Fruit fly (Drosophila melanogaster) whole organism, embryonic: ENCODE results near the gene RpS9.

Experiments used
- Atf3 ChIP-seq: fragments of 200-800 bp; sonication (Bioruptor generic); optimal IDR thresholded peaks from 3 replicates; lab custom pipeline; 2016; ENCODE audit warnings: missing biosample characterization, missing genetic modification characterization
- CG10267 ChIP-seq: fragments of 200-800 bp; sonication (Bioruptor generic); optimal IDR thresholded peaks from 2 replicates; lab custom pipeline; 2018; ENCODE audit warnings: missing biosample characterization, mild to moderate bottlenecking, missing genetic modification characterization, moderate library complexity
- CG10543 ChIP-seq: fragments of 200-800 bp; sonication (Bioruptor generic); optimal IDR thresholded peaks from 3 replicates; lab custom pipeline; 2017; ENCODE audit warnings: missing biosample characterization, mild to moderate bottlenecking, missing genetic modification characterization, moderate library complexity
- CG11456 ChIP-seq: fragments of 200-800 bp; sonication (Bioruptor generic); IDR thresholded peaks from 3 replicates; pipeline ENCODE4 v1.3.6; 2022; ENCODE audit warnings: missing biosample characterization, missing genetic modification characterization
- CG11695 ChIP-seq: fragments of 200-800 bp; sonication (Bioruptor generic); IDR thresholded peaks from 3 replicates; pipeline ENCODE4 v1.3.6; 2022; ENCODE audit warnings: missing biosample characterization, missing genetic modification characterization
- CG11696 ChIP-seq: fragments of 200-800 bp; sonication (Bioruptor generic); IDR thresholded peaks from 2 replicates; pipeline ENCODE4 v1.3.6; 2022; ENCODE audit warnings: missing biosample characterization, missing genetic modification characterization
- CG12104 ChIP-seq: fragments of 200-800 bp; sonication (Bioruptor generic); optimal IDR thresholded peaks from 3 replicates; lab custom pipeline; 2016; ENCODE audit warnings: missing biosample characterization, missing genetic modification characterization
- CG12769 ChIP-seq: fragments of 200-800 bp; sonication (Bioruptor generic); optimal IDR thresholded peaks from 2 replicates; lab custom pipeline; 2019; ENCODE audit warnings: missing biosample characterization, mild to moderate bottlenecking, missing genetic modification characterization, moderate library complexity
- CG14860 ChIP-seq: fragments of 200-800 bp; sonication (Bioruptor generic); IDR thresholded peaks from 3 replicates; pipeline ENCODE4 v1.3.6; 2022; ENCODE audit warnings: missing biosample characterization, missing genetic modification characterization; ENCODE audit not compliant: partially characterized antibody
- CG16779 ChIP-seq: fragments of 200-800 bp; sonication (Bioruptor generic); IDR thresholded peaks from 2 replicates; pipeline ENCODE4 v1.3.6; 2022; ENCODE audit warnings: missing biosample characterization, missing genetic modification characterization
- CG16813 ChIP-seq: fragments of 200-800 bp; sonication (Bioruptor generic); IDR thresholded peaks from 3 replicates; pipeline ENCODE4 v1.3.6; 2022; ENCODE audit warnings: missing biosample characterization, missing genetic modification characterization; ENCODE audit not compliant: partially characterized antibody
- CG18262 ChIP-seq: fragments of 200-800 bp; optimal IDR thresholded peaks from 3 replicates; lab custom pipeline; 2019; ENCODE audit warnings: missing biosample characterization, mild to moderate bottlenecking, missing genetic modification characterization, moderate library complexity
- CG2875 ChIP-seq: fragments of 200-800 bp; sonication (Bioruptor generic); optimal IDR thresholded peaks from 2 replicates; lab custom pipeline; 2017; ENCODE audit warnings: missing biosample characterization, mild to moderate bottlenecking, missing genetic modification characterization, missing genetic modification reagents
- CG30020 ChIP-seq: fragments of 200-800 bp; optimal IDR thresholded peaks from 2 replicates; lab custom pipeline; 2019; ENCODE audit warnings: missing biosample characterization, mild to moderate bottlenecking, missing genetic modification characterization, moderate library complexity
- CG3065 ChIP-seq: fragments of 200-800 bp; sonication (Bioruptor generic); optimal IDR thresholded peaks from 2 replicates; lab custom pipeline; 2016; ENCODE audit warnings: missing biosample characterization, missing genetic modification characterization
- CG31224 ChIP-seq: fragments of 200-800 bp; sonication (Bioruptor generic); IDR thresholded peaks from 2 replicates; pipeline ENCODE4 v1.3.6; 2022; ENCODE audit warnings: missing biosample characterization, missing genetic modification characterization
- CG32767 ChIP-seq: fragments of 200-800 bp; sonication (Bioruptor generic); IDR thresholded peaks from 2 replicates; pipeline ENCODE4 v1.3.6; 2022; ENCODE audit warnings: missing biosample characterization, missing genetic modification characterization
- CG34376 ChIP-seq: fragments of 200-800 bp; sonication (Bioruptor generic); optimal IDR thresholded peaks from 2 replicates; lab custom pipeline; 2018; ENCODE audit warnings: missing biosample characterization, mild to moderate bottlenecking, missing genetic modification characterization
- CG3847 ChIP-seq: fragments of 200-800 bp; sonication (Bioruptor generic); IDR thresholded peaks from 2 replicates; pipeline ENCODE4 v1.3.6; 2022; ENCODE audit warnings: missing biosample characterization, missing genetic modification characterization
- CG3995 ChIP-seq: fragments of 200-800 bp; sonication (Bioruptor generic); optimal IDR thresholded peaks from 3 replicates; lab custom pipeline; 2016; ENCODE audit warnings: missing biosample characterization, missing genetic modification characterization
- CG4360 ChIP-seq: fragments of 200-800 bp; sonication (Bioruptor generic); IDR thresholded peaks from 2 replicates; pipeline ENCODE4 v1.3.6; 2022; ENCODE audit warnings: missing biosample characterization, missing genetic modification characterization
- CG7357 ChIP-seq: fragments of 200-800 bp; sonication (Bioruptor generic); IDR thresholded peaks from 3 replicates; pipeline ENCODE4 v1.3.6; 2022; ENCODE audit warnings: missing biosample characterization, missing genetic modification characterization
- CG7928 ChIP-seq: fragments of 200-800 bp; sonication (Bioruptor generic); optimal IDR thresholded peaks from 2 replicates; lab custom pipeline; 2017; ENCODE audit warnings: missing biosample characterization, mild to moderate bottlenecking, missing genetic modification characterization
- CG8281 ChIP-seq: fragments of 200-800 bp; sonication (Bioruptor generic); optimal IDR thresholded peaks from 2 replicates; lab custom pipeline; 2018; ENCODE audit warnings: missing biosample characterization, mild to moderate bottlenecking, missing genetic modification characterization, moderate library complexity
- CG8478 ChIP-seq: fragments of >200 bp; optimal IDR thresholded peaks from 2 replicates; lab custom pipeline; 2018
- Ets65A ChIP-seq: fragments of 200-800 bp; sonication (Bioruptor generic); peaks from one replicate; lab custom pipeline; 2016; ENCODE audit warnings: missing biosample characterization, missing genetic modification characterization
- Fer1 ChIP-seq: fragments of 200-800 bp; sonication (Bioruptor generic); optimal IDR thresholded peaks from 2 replicates; lab custom pipeline; 2017; ENCODE audit warnings: missing biosample characterization, mild to moderate bottlenecking, missing genetic modification characterization
- Gug ChIP-seq: fragments of 200-800 bp; sonication (Bioruptor generic); IDR thresholded peaks from 4 replicates; pipeline ENCODE4 v1.3.6; 2022; ENCODE audit warnings: missing biosample characterization, missing genetic modification characterization
- HLH4C ChIP-seq: fragments of 200-800 bp; sonication (Bioruptor generic); IDR thresholded peaks from 3 replicates; pipeline ENCODE4 v1.3.6; 2022; ENCODE audit warnings: missing biosample characterization, missing genetic modification characterization; ENCODE audit not compliant: partially characterized antibody
- Hmr ChIP-seq: fragments of 200-800 bp; sonication (Bioruptor generic); optimal IDR thresholded peaks from 3 replicates; lab custom pipeline; 2017; ENCODE audit warnings: mild to moderate bottlenecking, missing biosample characterization, missing genetic modification reagents, missing genetic modification characterization
- Side ChIP-seq: fragments of 200-800 bp; sonication (Bioruptor generic); optimal IDR thresholded peaks from 2 replicates; lab custom pipeline; 2016; ENCODE audit warnings: missing biosample characterization, missing genetic modification characterization
- cg ChIP-seq: fragments of 200-800 bp; sonication (Bioruptor generic); optimal IDR thresholded peaks from 3 replicates; lab custom pipeline; 2019; ENCODE audit warnings: missing biosample characterization, mild to moderate bottlenecking, missing genetic modification characterization, moderate library complexity
- crol ChIP-seq: fragments of 200-800 bp; sonication (Bioruptor generic); IDR thresholded peaks from 2 replicates; pipeline ENCODE4 v1.3.6; 2022; ENCODE audit warnings: missing biosample characterization, missing genetic modification characterization
- dan ChIP-seq: fragments of 200-800 bp; sonication (Bioruptor generic); IDR thresholded peaks from 2 replicates; pipeline ENCODE4 v1.3.6; 2022; ENCODE audit warnings: missing biosample characterization, missing genetic modification characterization
- exex ChIP-seq: fragments of 200-800 bp; sonication (Bioruptor generic); optimal IDR thresholded peaks from 4 replicates; lab custom pipeline; 2018; ENCODE audit warnings: missing biosample characterization, mild to moderate bottlenecking, missing genetic modification characterization, moderate library complexity
- eyg ChIP-seq: fragments of 200-800 bp; sonication (Bioruptor generic); optimal IDR thresholded peaks from 3 replicates; lab custom pipeline; 2016; ENCODE audit warnings: missing biosample characterization, missing genetic modification characterization
- grau ChIP-seq: fragments of 200-800 bp; optimal IDR thresholded peaks from 3 replicates; lab custom pipeline; 2019; ENCODE audit warnings: missing biosample characterization, mild to moderate bottlenecking, missing genetic modification characterization, moderate library complexity
- hkb ChIP-seq, 2 experiments: fragments of 200-800 bp in 1 of 2; fragments of >200 bp in 1 of 2; sonication (Bioruptor generic) in 1 of 2; IDR thresholded peaks in 1 of 2; optimal IDR thresholded peaks in 1 of 2; 2 replicates each; pipeline versions ENCODE4 v1.3.6 to Lab custom; 2017 to 2022; ENCODE audit warnings: missing biosample characterization in 1 of 2, missing genetic modification characterization in 1 of 2
- hth ChIP-seq: fragments of >200 bp; optimal IDR thresholded peaks from 2 replicates; lab custom pipeline; 2017; ENCODE audit warnings: inconsistent platforms
- jigr1 ChIP-seq: fragments of 200-800 bp; sonication (Bioruptor generic); IDR thresholded peaks from 3 replicates; pipeline ENCODE4 v1.3.6; 2022; ENCODE audit warnings: missing biosample characterization, missing genetic modification characterization
- mirr ChIP-seq: fragments of 200-800 bp; sonication (Bioruptor generic); optimal IDR thresholded peaks from 3 replicates; lab custom pipeline; 2018; ENCODE audit warnings: missing biosample characterization, mild to moderate bottlenecking, missing genetic modification characterization
- nom ChIP-seq: fragments of 200-800 bp; sonication (Bioruptor generic); optimal IDR thresholded peaks from 2 replicates; lab custom pipeline; 2017; ENCODE audit warnings: missing biosample characterization, missing genetic modification characterization, mild to moderate bottlenecking, moderate library complexity, missing genetic modification reagents
- oc ChIP-seq: fragments of 200-800 bp; sonication (Bioruptor generic); optimal IDR thresholded peaks from 2 replicates; lab custom pipeline; 2018; ENCODE audit warnings: missing biosample characterization, mild to moderate bottlenecking, missing genetic modification characterization, moderate library complexity
- onecut ChIP-seq: fragments of 200-800 bp; sonication (Bioruptor generic); IDR thresholded peaks from 2 replicates; pipeline ENCODE4 v1.3.6; 2022; ENCODE audit warnings: missing biosample characterization, missing genetic modification characterization
- phol ChIP-seq: fragments of 200-800 bp; sonication (Bioruptor generic); optimal IDR thresholded peaks from 3 replicates; lab custom pipeline; 2018; ENCODE audit warnings: missing biosample characterization, mild to moderate bottlenecking, missing genetic modification characterization, moderate library complexity
- row ChIP-seq: fragments of 200-800 bp; sonication (Bioruptor generic); IDR thresholded peaks from 3 replicates; pipeline ENCODE4 v1.3.6; 2022; ENCODE audit warnings: missing biosample characterization, missing genetic modification characterization
- ttk ChIP-seq: fragments of 200-800 bp; sonication (Bioruptor generic); IDR thresholded peaks from 2 replicates; pipeline ENCODE4 v2.1.2; 2022; ENCODE audit warnings: missing biosample characterization, missing genetic modification characterization
- vvl ChIP-seq: fragments of 200-800 bp; sonication (Bioruptor generic); IDR thresholded peaks from 2 replicates; pipeline ENCODE4 v1.3.6; 2022; ENCODE audit warnings: missing biosample characterization, missing genetic modification characterization
- zfh1 ChIP-seq: fragments of 200-800 bp; sonication (Bioruptor generic); IDR thresholded peaks from 3 replicates; pipeline ENCODE4 v1.3.6; 2022; ENCODE audit warnings: missing biosample characterization, missing genetic modification characterization

The RpS9 gene

dm6 chr3L:9466595-9466994 lies 44.7 kb downstream of the RpS9 start (continued):
- TF ChIP-seq CG11456 (no peak), CG10543 (GFP tag; lab: Kevin White, UChicago) (peak; percentile 40), hkb (optimal IDR thresholded peaks at IDR 0.05; lab: Kevin White, UChicago) (no peak), hkb (GFP tag; IDR thresholded peaks at IDR 0.05; lab: Robert Waterston, UW) (no peak)

- TF ChIP-seq CG16813 = no peak
- TF ChIP-seq grau = no peak
- peak; percentile 76 for TF ChIP-seq Ets65A (GFP tag; lab: Kevin White, UChicago)
- no peak for TF ChIP-seq CG12104 (GFP tag; lab: Kevin White, UChicago)
- peak; percentile 28 for TF ChIP-seq Fer1 (GFP tag; lab: Kevin White, UChicago)
- TF ChIP-seq CG11695 (GFP tag; lab: Robert Waterston, UW) = no peak
- 0 out of 2 replicates have a peak, but pooled peaks have one; percentile 52 for TF ChIP-seq ttk (GFP tag; lab: Robert Waterston, UW)
- TF ChIP-seq vvl (GFP tag; lab: Robert Waterston, UW) = peak; percentile 29; the same call in 1 of the 2 replicates
- TF ChIP-seq row (GFP tag; lab: Robert Waterston, UW) = peak; percentile 13; the same call in 1 of the 3 replicates
- TF ChIP-seq Side = peak; percentile 1
- no peak for TF ChIP-seq CG7928 (GFP tag; lab: Kevin White, UChicago)
- TF ChIP-seq oc (tag; lab: Kevin White, UChicago) = peak; percentile 6
- TF ChIP-seq mirr (GFP tag; lab: Kevin White, UChicago) = peak; percentile 70
- TF ChIP-seq CG8281 (tag; lab: Kevin White, UChicago) = peak; percentile 60
- no peak for TF ChIP-seq CG18262 (tag; lab: Kevin White, UChicago)
- no peak for TF ChIP-seq CG16779 (GFP tag; lab: Robert Waterston, UW)
- TF ChIP-seq hth = no peak
- TF ChIP-seq CG8478 (lab: Kevin White, UChicago) = peak; percentile 77
- TF ChIP-seq onecut (GFP tag; lab: Robert Waterston, UW) = peak; percentile 15; the same call in 1 of the 2 replicates
- TF ChIP-seq CG34376 (GFP tag; lab: Kevin White, UChicago) = no peak
- no peak for TF ChIP-seq zfh1 (GFP tag; lab: Robert Waterston, UW)
- no peak for TF ChIP-seq jigr1 (GFP tag; lab: Robert Waterston, UW)
- no peak for TF ChIP-seq Hmr (GFP tag; lab: Kevin White, UChicago)
- no peak for TF ChIP-seq CG30020 (tag; lab: Kevin White, UChicago)
- peak; percentile 5 for TF ChIP-seq phol (tag; lab: Kevin White, UChicago)
- TF ChIP-seq CG7357 (GFP tag; lab: Robert Waterston, UW) = no peak
- no peak for TF ChIP-seq CG14860 (GFP tag; lab: Robert Waterston, UW)
- TF ChIP-seq HLH4C (GFP tag; lab: Robert Waterston, UW) = no peak
- TF ChIP-seq exex (tag; lab: Kevin White, UChicago) = peak; percentile 16
- no peak for TF ChIP-seq CG2875 (GFP tag; lab: Kevin White, UChicago)
- no peak for TF ChIP-seq nom (GFP tag; lab: Kevin White, UChicago)
- no peak for TF ChIP-seq CG3065
- peak; percentile 91 for TF ChIP-seq crol (GFP tag; lab: Robert Waterston, UW)
- TF ChIP-seq CG4360 (GFP tag; lab: Robert Waterston, UW) = peak; percentile 75
- 0 out of 2 replicates have a peak, but pooled peaks have one; percentile 17 for TF ChIP-seq CG3847
- TF ChIP-seq CG11696 (GFP tag; lab: Robert Waterston, UW) = no peak
- no peak for TF ChIP-seq Gug (GFP tag; lab: Robert Waterston, UW)
- no peak for TF ChIP-seq dan (GFP tag; lab: Robert Waterston, UW)
- TF ChIP-seq CG12769 (tag; lab: Kevin White, UChicago) = peak; percentile 30
- TF ChIP-seq cg = peak; percentile 88
- TF ChIP-seq eyg (GFP tag; lab: Kevin White, UChicago) = no peak
- TF ChIP-seq CG31224 (GFP tag; lab: Robert Waterston, UW) = no peak
- TF ChIP-seq CG10543 (GFP tag; lab: Kevin White, UChicago) = peak; percentile 50
- TF ChIP-seq CG3995 (GFP tag; lab: Kevin White, UChicago) = no peak
- 0 out of 2 replicates have a peak, but pooled peaks have one; percentile 28 for TF ChIP-seq CG32767 (GFP tag; lab: Robert Waterston, UW)
- TF ChIP-seq CG10267 = peak; percentile 24
- no peak for TF ChIP-seq Atf3 (GFP tag; lab: Kevin White, UChicago)
Observed at dm6 chr3L:9465652-9466244, 45.6 kb downstream of the RpS9 start.
